Fruit fly (Drosophila melanogaster) whole organism, embryonic: ENCODE measurements around the gene lab.

Experiments
- Bdp1 ChIP-seq: fragments of 200-800 bp; sonication (Bioruptor generic); optimal IDR thresholded peaks from 3 replicates; lab custom pipeline; 2016; ENCODE audit warnings: missing biosample characterization, missing genetic modification characterization
- Blimp-1 ChIP-seq: fragments of 200-800 bp; sonication (Bioruptor generic); optimal IDR thresholded peaks from 3 replicates; lab custom pipeline; 2018; ENCODE audit warnings: missing biosample characterization, missing genetic modification characterization, mild to moderate bottlenecking, moderate library complexity, missing genetic modification reagents
- CG10654 ChIP-seq: fragments of 200-800 bp; sonication (Bioruptor generic); optimal IDR thresholded peaks from 2 replicates; lab custom pipeline; 2016; ENCODE audit warnings: missing biosample characterization, missing genetic modification characterization
- CG14667 ChIP-seq: fragments of 200-800 bp; sonication (Bioruptor generic); IDR thresholded peaks from 2 replicates; pipeline ENCODE4 v1.3.6; 2022; ENCODE audit warnings: missing biosample characterization, missing genetic modification characterization
- CG15011 ChIP-seq: fragments of 200-800 bp; sonication (Bioruptor generic); optimal IDR thresholded peaks from 3 replicates; lab custom pipeline; 2018; ENCODE audit warnings: missing biosample characterization, mild to moderate bottlenecking, missing genetic modification characterization
- CG1529 ChIP-seq: fragments of 200-800 bp; sonication (Bioruptor generic); optimal IDR thresholded peaks from 3 replicates; lab custom pipeline; 2018; ENCODE audit warnings: missing biosample characterization, missing genetic modification characterization
- CG1602 ChIP-seq: fragments of 200-800 bp; sonication (Bioruptor generic); optimal IDR thresholded peaks from 3 replicates; lab custom pipeline; 2016; ENCODE audit warnings: missing biosample characterization, missing genetic modification characterization
- CG1603 ChIP-seq: fragments of 200-800 bp; sonication (Bioruptor generic); optimal IDR thresholded peaks from 2 replicates; lab custom pipeline; 2019; ENCODE audit warnings: missing biosample characterization, mild to moderate bottlenecking, missing genetic modification characterization, moderate library complexity
- CG16813 ChIP-seq: fragments of 200-800 bp; sonication (Bioruptor generic); IDR thresholded peaks from 3 replicates; pipeline ENCODE4 v1.3.6; 2022; ENCODE audit warnings: missing biosample characterization, missing genetic modification characterization; ENCODE audit not compliant: partially characterized antibody
- CG17568 ChIP-seq: fragments of 200-800 bp; sonication (Bioruptor generic); optimal IDR thresholded peaks from 2 replicates; lab custom pipeline; 2018; ENCODE audit warnings: missing biosample characterization, mild to moderate bottlenecking, missing genetic modification characterization, moderate library complexity
- CG18011 ChIP-seq: fragments of 200-800 bp; sonication (Bioruptor generic); optimal IDR thresholded peaks from 2 replicates; lab custom pipeline; 2017; ENCODE audit warnings: missing biosample characterization, missing genetic modification characterization, mild to moderate bottlenecking, moderate library complexity, missing genotype
- CG30431 ChIP-seq: fragments of 200-800 bp; sonication (Bioruptor generic); optimal IDR thresholded peaks from 2 replicates; lab custom pipeline; 2017; ENCODE audit warnings: missing biosample characterization, missing genetic modification characterization
- CG3065 ChIP-seq: fragments of 200-800 bp; sonication (Bioruptor generic); optimal IDR thresholded peaks from 2 replicates; lab custom pipeline; 2016; ENCODE audit warnings: missing biosample characterization, missing genetic modification characterization
- CG33557 ChIP-seq: fragments of 200-800 bp; sonication (Bioruptor generic); optimal IDR thresholded peaks from 2 replicates; lab custom pipeline; 2019; ENCODE audit warnings: missing biosample characterization, mild to moderate bottlenecking, missing genetic modification characterization, moderate library complexity
- CG3847 ChIP-seq: fragments of 200-800 bp; sonication (Bioruptor generic); IDR thresholded peaks from 2 replicates; pipeline ENCODE4 v1.3.6; 2022; ENCODE audit warnings: missing biosample characterization, missing genetic modification characterization
- CG6689 ChIP-seq: fragments of 200-800 bp; sonication (Bioruptor generic); IDR thresholded peaks from 2 replicates; pipeline ENCODE4 v1.3.6; 2022; ENCODE audit warnings: missing biosample characterization, missing genetic modification characterization
- CG7745 ChIP-seq: fragments of 200-800 bp; sonication (Bioruptor generic); optimal IDR thresholded peaks from 2 replicates; lab custom pipeline; 2018; ENCODE audit warnings: missing biosample characterization, mild to moderate bottlenecking, missing genetic modification characterization, moderate library complexity
- CG8359 ChIP-seq: fragments of 200-800 bp; sonication (Bioruptor generic); optimal IDR thresholded peaks from 2 replicates; lab custom pipeline; 2017; ENCODE audit warnings: missing biosample characterization, mild to moderate bottlenecking, missing genetic modification characterization, borderline replicate concordance
- Camta ChIP-seq: fragments of 200-800 bp; sonication (Bioruptor generic); optimal IDR thresholded peaks from 2 replicates; lab custom pipeline; 2016; ENCODE audit warnings: missing biosample characterization, missing genetic modification characterization
- Chrac-16 ChIP-seq: fragments of 200-800 bp; sonication (Bioruptor generic); optimal IDR thresholded peaks from 3 replicates; lab custom pipeline; 2016; ENCODE audit warnings: missing biosample characterization, missing genetic modification characterization
- Dek ChIP-seq: fragments of 200-800 bp; sonication (Bioruptor generic); optimal IDR thresholded peaks from 3 replicates; lab custom pipeline; 2019; ENCODE audit warnings: missing biosample characterization, mild to moderate bottlenecking, missing genetic modification characterization, moderate library complexity
- Dip2 ChIP-seq: fragments of 200-800 bp; sonication (Bioruptor generic); IDR thresholded peaks from 2 replicates; pipeline ENCODE4 v1.3.6; 2022; ENCODE audit warnings: missing biosample characterization, missing genetic modification characterization
- Dp ChIP-seq: fragments of 200-800 bp; sonication (Bioruptor generic); optimal IDR thresholded peaks from 2 replicates; lab custom pipeline; 2018; ENCODE audit warnings: missing biosample characterization, mild to moderate bottlenecking, missing genetic modification characterization, moderate library complexity
- ERR ChIP-seq: fragments of 200-800 bp; sonication (Bioruptor generic); optimal IDR thresholded peaks from 2 replicates; lab custom pipeline; 2016; ENCODE audit warnings: missing biosample characterization, missing genetic modification characterization
- Fer2 ChIP-seq: fragments of 200-800 bp; sonication (Bioruptor generic); optimal IDR thresholded peaks from 2 replicates; lab custom pipeline; 2018; ENCODE audit warnings: missing biosample characterization, mild to moderate bottlenecking, missing genetic modification characterization, moderate library complexity
- Gsc ChIP-seq: fragments of 200-800 bp; sonication (Bioruptor generic); IDR thresholded peaks from 2 replicates; pipeline ENCODE4 v1.3.6; 2022; ENCODE audit warnings: missing biosample characterization, missing genetic modification characterization
- Lhr ChIP-seq: fragments of 200-800 bp; sonication (Bioruptor generic); optimal IDR thresholded peaks from 3 replicates; lab custom pipeline; 2017; ENCODE audit warnings: mild to moderate bottlenecking, missing biosample characterization, missing genetic modification reagents, missing genetic modification characterization
- MBD-R2 ChIP-seq: fragments of 200-800 bp; sonication (Bioruptor generic); IDR thresholded peaks from 2 replicates; pipeline ENCODE4 v1.3.6; 2022; ENCODE audit warnings: missing biosample characterization, missing genetic modification characterization
- Myb ChIP-seq: fragments of 200-800 bp; sonication (Bioruptor generic); optimal IDR thresholded peaks from 2 replicates; lab custom pipeline; 2016; ENCODE audit warnings: missing biosample characterization, missing genetic modification characterization
- Usf ChIP-seq: fragments of 200-800 bp; sonication (Bioruptor generic); optimal IDR thresholded peaks from 2 replicates; lab custom pipeline; 2017; ENCODE audit warnings: missing genotype, missing biosample characterization, missing genetic modification characterization
- Vsx1 ChIP-seq: fragments of 200-800 bp; sonication (Bioruptor generic); optimal IDR thresholded peaks from 2 replicates; lab custom pipeline; 2017; ENCODE audit warnings: missing biosample characterization, mild to moderate bottlenecking, missing genetic modification characterization, missing genetic modification reagents
- amos ChIP-seq: fragments of 200-800 bp; sonication (Bioruptor generic); IDR thresholded peaks from 2 replicates; pipeline ENCODE4 v1.3.6; 2022; ENCODE audit warnings: missing biosample characterization, missing genetic modification characterization; ENCODE audit not compliant: partially characterized antibody
- az2 ChIP-seq: fragments of 200-800 bp; sonication (Bioruptor generic); optimal IDR thresholded peaks from 3 replicates; lab custom pipeline; 2016; ENCODE audit warnings: missing biosample characterization, missing genetic modification characterization
- cg ChIP-seq: fragments of 200-800 bp; sonication (Bioruptor generic); optimal IDR thresholded peaks from 3 replicates; lab custom pipeline; 2019; ENCODE audit warnings: missing biosample characterization, mild to moderate bottlenecking, missing genetic modification characterization, moderate library complexity
- crol ChIP-seq: fragments of 200-800 bp; sonication (Bioruptor generic); IDR thresholded peaks from 2 replicates; pipeline ENCODE4 v1.3.6; 2022; ENCODE audit warnings: missing biosample characterization, missing genetic modification characterization
- crp ChIP-seq, 2 experiments: fragments of 200-800 bp; sonication (Bioruptor generic); optimal IDR thresholded peaks; 2 replicates in 1 of 2; 3 replicates in 1 of 2; lab custom pipeline; 2017; ENCODE audit warnings: missing biosample characterization in 2 of 2, missing genetic modification characterization in 2 of 2, mild to moderate bottlenecking in 1 of 2, moderate library complexity in 1 of 2
- esg ChIP-seq: fragments of 200-800 bp; sonication (Bioruptor generic); conservative IDR thresholded peaks from 2 replicates; pipeline ENCODE4 v1.3.6; 2022; ENCODE audit warnings: missing biosample characterization, missing genetic modification characterization
- grn ChIP-seq: fragments of 200-800 bp; sonication (Bioruptor generic); optimal IDR thresholded peaks from 3 replicates; lab custom pipeline; 2017; ENCODE audit warnings: missing biosample characterization, missing genetic modification characterization
- gsb ChIP-seq: fragments of 200-800 bp; sonication (Bioruptor generic); IDR thresholded peaks from 2 replicates; pipeline ENCODE4 v1.3.6; 2022; ENCODE audit warnings: missing biosample characterization, missing genetic modification characterization
- gt ChIP-seq: fragments of 200-800 bp; sonication (Bioruptor generic); IDR thresholded peaks from 2 replicates; pipeline ENCODE4 v1.3.6; 2022; ENCODE audit warnings: missing biosample characterization, missing genetic modification characterization
- ham ChIP-seq: fragments of 200-800 bp; sonication (Bioruptor generic); IDR thresholded peaks from 2 replicates; pipeline ENCODE4 v1.3.6; 2022; ENCODE audit warnings: missing biosample characterization, missing genetic modification characterization
- knrl ChIP-seq: fragments of 200-800 bp; sonication (Bioruptor generic); IDR thresholded peaks from 3 replicates; pipeline ENCODE4 v1.3.6; 2022; ENCODE audit warnings: missing biosample characterization, missing genetic modification characterization; ENCODE audit not compliant: partially characterized antibody
- nom ChIP-seq: fragments of 200-800 bp; sonication (Bioruptor generic); optimal IDR thresholded peaks from 2 replicates; lab custom pipeline; 2017; ENCODE audit warnings: missing biosample characterization, missing genetic modification characterization, mild to moderate bottlenecking, moderate library complexity, missing genetic modification reagents
- pita ChIP-seq: fragments of 200-800 bp; sonication (Bioruptor generic); optimal IDR thresholded peaks from 2 replicates; lab custom pipeline; 2017; ENCODE audit warnings: missing biosample characterization, mild to moderate bottlenecking, missing genetic modification characterization
- ranshi ChIP-seq: fragments of 200-800 bp; sonication (Bioruptor generic); IDR thresholded peaks from 2 replicates; pipeline ENCODE4 v1.3.6; 2022; ENCODE audit warnings: missing biosample characterization, missing genetic modification characterization
- ro ChIP-seq: fragments of 200-800 bp; sonication (Bioruptor generic); IDR thresholded peaks from 2 replicates; pipeline ENCODE4 v1.3.6; 2022; ENCODE audit warnings: missing biosample characterization, missing genetic modification characterization
- so ChIP-seq: fragments of 200-800 bp; sonication (Bioruptor generic); IDR thresholded peaks from 3 replicates; pipeline ENCODE4 v1.3.6; 2022; ENCODE audit warnings: missing biosample characterization, missing genetic modification characterization
- stwl ChIP-seq: fragments of 200-800 bp; sonication (Bioruptor generic); optimal IDR thresholded peaks from 3 replicates; lab custom pipeline; 2018; ENCODE audit warnings: missing biosample characterization, mild to moderate bottlenecking, missing genetic modification characterization, moderate library complexity
- vfl ChIP-seq: fragments of 200-800 bp; sonication (Bioruptor generic); optimal IDR thresholded peaks from 2 replicates; lab custom pipeline; 2016; ENCODE audit warnings: missing biosample characterization, missing genetic modification characterization

lab gene

dm6 chr3R:6706327-6706726, 27.9 kb upstream of the lab start (continued):
- TF ChIP-seq cg (GFP tag; lab: Kevin White, UChicago) (no peak), Blimp-1 (GFP tag; lab: Kevin White, UChicago) (no peak), CG14667 (GFP tag; lab: Robert Waterston, UW) (no peak), grn (no peak), CG30431 (GFP tag; lab: Kevin White, UChicago) (no peak), CG8359 (GFP tag; lab: Kevin White, UChicago) (no peak), Vsx1 (GFP tag; lab: Kevin White, UChicago) (no peak), Myb (GFP tag; lab: Kevin White, UChicago) (peak; percentile 15), CG10654 (GFP tag; lab: Kevin White, UChicago) (no peak), CG17568 (GFP tag; lab: Kevin White, UChicago) (no peak), Gsc (GFP tag; lab: Robert Waterston, UW) (no peak), nom (GFP tag; lab: Kevin White, UChicago) (no peak), CG16813 (GFP tag; lab: Robert Waterston, UW) (peak; percentile 21; the same call in 1 of the 3 replicates), Usf (GFP tag; lab: Kevin White, UChicago) (no peak), CG33557 (no peak), CG1602 (GFP tag; lab: Kevin White, UChicago) (no peak), CG3847 (no peak), CG1529 (no peak), esg (no peak), CG6689 (GFP tag; lab: Robert Waterston, UW) (no peak), Dip2 (GFP tag; lab: Robert Waterston, UW) (no peak), amos (GFP tag; lab: Robert Waterston, UW) (peak; percentile 50), stwl (tag; lab: Kevin White, UChicago) (peak; percentile 92), MBD-R2 (GFP tag; lab: Robert Waterston, UW) (no peak), CG1603 (tag; lab: Kevin White, UChicago) (peak; percentile 23), pita (peak; percentile 74), CG3065 (no peak), vfl (GFP tag; lab: Kevin White, UChicago) (no peak), Dek (tag; lab: Kevin White, UChicago) (no peak), ro (GFP tag; lab: Robert Waterston, UW) (no peak), gsb (GFP tag; lab: Robert Waterston, UW) (no peak), Fer2 (tag; lab: Kevin White, UChicago) (no peak), ham (no peak), az2 (GFP tag; lab: Kevin White, UChicago) (no peak), crp (GFP tag; optimal IDR thresholded peaks at IDR 0.05; lab: Kevin White, UChicago) (no peak), CG7745 (tag; lab: Kevin White, UChicago) (no peak), Camta (no peak), knrl (GFP tag; lab: Robert Waterston, UW) (peak; percentile 40), ranshi (GFP tag; lab: Robert Waterston, UW) (no peak), Bdp1 (GFP tag; lab: Kevin White, UChicago) (no peak), gt (GFP tag; lab: Robert Waterston, UW) (no peak), CG15011 (GFP tag; lab: Kevin White, UChicago) (no peak), Lhr (peak; percentile 15), so (no peak), Dp (GFP tag; lab: Kevin White, UChicago) (no peak), CG18011 (GFP tag; lab: Kevin White, UChicago) (peak; percentile 86), ERR (GFP tag; lab: Kevin White, UChicago) (no peak), Chrac-16 (GFP tag; lab: Kevin White, UChicago) (no peak), crol (GFP tag; lab: Robert Waterston, UW) (no peak)
